Worm (Caenorhabditis elegans): ENCODE results near the gene ugt-60.

- TF ChIP-seq med-1 (GFP tag; optimal IDR thresholded peaks at IDR 0.05; ENCODE audit: insufficient read depth) (no peak), cog-1 (tag; optimal IDR thresholded peaks at IDR 0.05) (no peak), T22C8.4 (GFP tag; IDR thresholded peaks at IDR 0.05) (no peak), ztf-29 (GFP tag; IDR thresholded peaks at IDR 0.05) (no peak), tab-1 (GFP tag; IDR thresholded peaks at IDR 0.05) (no peak), ref-1 (GFP tag; conservative IDR thresholded peaks at IDR 0.05) (no peak), ztf-23 (GFP tag; IDR thresholded peaks at IDR 0.05) (no peak)
Measured at ce11 chrIII:9646440-9647021, 32.3 kb downstream of the ugt-60 start.

Measured in whole organism, midembryonic.